Fruit fly (Drosophila melanogaster) Kc167 (cell line): ENCODE measurements around the gene GatB.

Experiments
- Myc ChIP-seq: fragments of >200 bp; optimal IDR thresholded peaks from 2 replicates; lab custom pipeline; 2017; ENCODE audit warnings: missing external identifiers
- Sin3A ChIP-seq: fragments of >200 bp; optimal IDR thresholded peaks from 2 replicates; lab custom pipeline; 2018; ENCODE audit warnings: missing external identifiers
- h ChIP-seq: fragments of >200 bp; optimal IDR thresholded peaks from 3 replicates; lab custom pipeline; 2018; ENCODE audit warnings: missing external identifiers
- insv ChIP-seq: fragments of >200 bp; optimal IDR thresholded peaks from 3 replicates; lab custom pipeline; 2018; ENCODE audit warnings: missing external identifiers

dm6 chr3R:24121669-24122068, 8.4 kb downstream of the GatB start:
- no peak for TF ChIP-seq Myc (lab: Kevin White, UChicago)
- TF ChIP-seq insv: no peak
- no peak for TF ChIP-seq Sin3A (lab: Kevin White, UChicago)
- no peak for TF ChIP-seq h (lab: Kevin White, UChicago)
